Worm (Caenorhabditis elegans) whole organism, L1 larva: Measurements from ENCODE around the gene srt-16.

Experiments used
- elt-3 ChIP-seq, 6 experiments: fragments of 150-350 bp in 1 of 6; sonication (generic microtip); optimal IDR thresholded peaks; 2 replicates each; lab custom pipeline; 2017 to 2018; ENCODE audit warnings: missing biosample characterization in 6 of 6, missing genetic modification characterization in 6 of 6, inconsistent platforms in 1 of 6
- jun-1 ChIP-seq: fragments of 150-350 bp; optimal IDR thresholded peaks from 2 replicates; lab custom pipeline; 2014; ENCODE audit warnings: missing biosample characterization, missing genetic modification reagents, missing genetic modification characterization
- lin-13 ChIP-seq: fragments of 150-350 bp; optimal IDR thresholded peaks from 2 replicates; lab custom pipeline; 2014; ENCODE audit warnings: missing biosample characterization, missing genetic modification reagents, missing genetic modification characterization
- mep-1 ChIP-seq: fragments of 150-350 bp; optimal IDR thresholded peaks from 2 replicates; lab custom pipeline; 2014; ENCODE audit warnings: missing biosample characterization, missing genetic modification characterization
- nhr-28 ChIP-seq: fragments of 150-350 bp; optimal IDR thresholded peaks from 2 replicates; lab custom pipeline; 2014; ENCODE audit warnings: missing biosample characterization, missing genetic modification characterization

ce11 chrV:3024274-3024673, 40.0 kb downstream of the srt-16 start, which contains the start of gene asp-8:
- no peak for TF ChIP-seq nhr-28
- no peak for TF ChIP-seq mep-1 (tag; lab: Kevin White, UChicago)
- no peak for TF ChIP-seq lin-13 (GFP tag; lab: Kevin White, UChicago)
- TF ChIP-seq jun-1 (tag; lab: Kevin White, UChicago), result no peak
- no peak for TF ChIP-seq elt-3 (tag; optimal IDR thresholded peaks at IDR 0.05; lab: Kevin White, UChicago)
